Worm (Caenorhabditis elegans): ENCODE results near the gene Y94H6A.7.
A peak's percentile ranks its signal among the peaks of the same experiment; 100 is the strongest.

Gene Y94H6A.7

ce11 chrIV:2736575-2736974 is 20.2 kb upstream of the Y94H6A.7 start:
- no peak for TF ChIP-seq sea-2 (GFP tag; IDR thresholded peaks at IDR 0.05)

- TF ChIP-seq lsl-1 (GFP tag; optimal IDR thresholded peaks at IDR 0.05) (no peak), hlh-12 (tag; optimal IDR thresholded peaks at IDR 0.05) (no peak), Y67H2A.10 (GFP tag; conservative IDR thresholded peaks at IDR 0.05) (no peak), zfh-2 (GFP tag; conservative IDR thresholded peaks at IDR 0.05) (no peak), F37B4.10 (GFP tag; IDR thresholded peaks at IDR 0.05) (no peak), pha-4 (tag; optimal IDR thresholded peaks at IDR 0.05) (no peak), hlh-26 (GFP tag; conservative IDR thresholded peaks at IDR 0.05) (no peak), K11D2.4 (GFP tag; IDR thresholded peaks at IDR 0.05) (no peak), F39B2.1 (GFP tag; IDR thresholded peaks at IDR 0.05) (no peak), nhr-90 (tag; optimal IDR thresholded peaks at IDR 0.05) (no peak), gei-17 (GFP tag; optimal IDR thresholded peaks at IDR 0.05) (no peak), bed-2 (GFP tag; IDR thresholded peaks at IDR 0.05) (no peak), nfya-1 (tag; optimal IDR thresholded peaks at IDR 0.05; ENCODE audit: borderline replicate concordance, insufficient read depth) (no peak)
These were observed 18.3 kb upstream of the Y94H6A.7 start for ce11 chrIV:2734675-2735074.

ce11 chrIV:2729957-2730356 is 13.6 kb upstream of the Y94H6A.7 start, which contains the start of gene Y94H6A.2:
Gene Y94H6A.2, plus strand, starts transcription at chrIV:2730292.
- TF ChIP-seq bed-1 (GFP tag; IDR thresholded peaks at IDR 0.05) (no peak), nhr-80 (tag; optimal IDR thresholded peaks at IDR 0.05) (peak; percentile 67), nhr-179 (tag; optimal IDR thresholded peaks at IDR 0.05) (no peak), Y53G8AR.9 (GFP tag; conservative IDR thresholded peaks at IDR 0.05) (no peak)

ce11 chrIV:2725784-2726183 is 9.4 kb upstream of the Y94H6A.7 start, which contains the start of gene ubxn-2:
Gene ubxn-2, minus strand, starts transcription at chrIV:2725819.
- TF ChIP-seq B0336.3 (GFP tag; IDR thresholded peaks at IDR 0.05): peak; percentile 73
- no peak for TF ChIP-seq ccch-3 (GFP tag; optimal IDR thresholded peaks at IDR 0.05)
- TF ChIP-seq T26A5.8 (tag; optimal IDR thresholded peaks at IDR 0.05): no peak
- peak; percentile 61; the same call in 1 of the 2 replicates for TF ChIP-seq hmg-20 (GFP tag; IDR thresholded peaks at IDR 0.05)
- peak; percentile 62 for TF ChIP-seq madf-6 (GFP tag; IDR thresholded peaks at IDR 0.05)
- peak; percentile 56 for TF ChIP-seq tlf-1 (GFP tag; optimal IDR thresholded peaks at IDR 0.05)
- no peak for TF ChIP-seq pha-4 (tag; optimal IDR thresholded peaks at IDR 0.05)
- no peak for TF ChIP-seq ets-4 (GFP tag; optimal IDR thresholded peaks at IDR 0.05)
- TF ChIP-seq sdz-38 (tag; optimal IDR thresholded peaks at IDR 0.05): no peak
- TF ChIP-seq F57A8.1 (GFP tag; optimal IDR thresholded peaks at IDR 0.05): no peak
- TF ChIP-seq Y67H2A.10 (GFP tag; conservative IDR thresholded peaks at IDR 0.05): no peak
- no peak for TF ChIP-seq F49E8.2 (tag; optimal IDR thresholded peaks at IDR 0.05; ENCODE audit: insufficient read depth)
- no peak for TF ChIP-seq ceh-100 (GFP tag; IDR thresholded peaks at IDR 0.05)
- peak; percentile 79 for TF ChIP-seq lin-54 (GFP tag; optimal IDR thresholded peaks at IDR 0.05)
- TF ChIP-seq F52B5.7 (tag; optimal IDR thresholded peaks at IDR 0.05): no peak
- TF ChIP-seq Y53F4B.3 (GFP tag; IDR thresholded peaks at IDR 0.05): no peak
- TF ChIP-seq nhr-27 (tag; optimal IDR thresholded peaks at IDR 0.05): no peak
- no peak for TF ChIP-seq aptf-3 (GFP tag; IDR thresholded peaks at IDR 0.05)
- TF ChIP-seq hrde-1 (tag; optimal IDR thresholded peaks at IDR 0.05; ENCODE audit: borderline replicate concordance): no peak
- no peak for TF ChIP-seq F39B2.1 (GFP tag; IDR thresholded peaks at IDR 0.05)
- TF ChIP-seq nfya-2 (GFP tag; IDR thresholded peaks at IDR 0.05): no peak
- peak; percentile 59 for TF ChIP-seq repo-1 (tag; optimal IDR thresholded peaks at IDR 0.05)
- peak; percentile 83 for TF ChIP-seq dox-1 (GFP tag; IDR thresholded peaks at IDR 0.05)
- TF ChIP-seq hmg-1.2 (GFP tag; IDR thresholded peaks at IDR 0.05): peak; percentile 51
- TF ChIP-seq ekl-4 (GFP tag; IDR thresholded peaks at IDR 0.05): peak; percentile 29; the same call in 1 of the 2 replicates
- TF ChIP-seq D2030.7 (GFP tag; IDR thresholded peaks at IDR 0.05): peak; percentile 64
- TF ChIP-seq F57C9.4 (tag; optimal IDR thresholded peaks at IDR 0.05): no peak
- peak; percentile 76 for TF ChIP-seq pbrm-1 (GFP tag; IDR thresholded peaks at IDR 0.05)
- TF ChIP-seq B0019.2 (GFP tag; conservative IDR thresholded peaks at IDR 0.05): no peak
- TF ChIP-seq ztf-6 (GFP tag; IDR thresholded peaks at IDR 0.05): no peak
- TF ChIP-seq hlh-26 (GFP tag; conservative IDR thresholded peaks at IDR 0.05): no peak
